Fruit fly (Drosophila melanogaster) whole organism, wandering third instar larva: Measurements from ENCODE around the gene CG9682.

Source experiments
- Abd-B ChIP-seq: fragments of >200 bp; optimal IDR thresholded peaks from 2 replicates; lab custom pipeline; 2017; ENCODE audit warnings: missing biosample characterization, missing genetic modification characterization
- CG32264 ChIP-seq: fragments of 200-800 bp; sonication (Bioruptor generic); optimal IDR thresholded peaks from 2 replicates; lab custom pipeline; 2016; ENCODE audit warnings: missing biosample characterization, missing genetic modification characterization
- CG9705 ChIP-seq: fragments of 200-800 bp; sonication (Bioruptor generic); optimal IDR thresholded peaks from 2 replicates; lab custom pipeline; 2018; ENCODE audit warnings: missing biosample characterization, mild to moderate bottlenecking, missing genetic modification characterization
- CrebA ChIP-seq: fragments of 200-800 bp; sonication (Bioruptor generic); optimal IDR thresholded peaks from 2 replicates; lab custom pipeline; 2016; ENCODE audit warnings: missing biosample characterization, mild to moderate bottlenecking, missing genetic modification characterization, borderline replicate concordance
- Dfd ChIP-seq: fragments of >200 bp; optimal IDR thresholded peaks from 2 replicates; lab custom pipeline; 2017; ENCODE audit warnings: missing biosample characterization, missing genetic modification characterization
- Dif ChIP-seq: fragments of 200-275, 200-300 bp; sonication (Bioruptor generic); optimal IDR thresholded peaks from 2 replicates; lab custom pipeline; 2018; ENCODE audit warnings: missing biosample characterization, missing genetic modification characterization; ENCODE audit not compliant: partially characterized antibody
- GATAd ChIP-seq: sonication (Bioruptor generic); optimal IDR thresholded peaks from 2 replicates; lab custom pipeline; 2016; ENCODE audit warnings: missing biosample characterization, missing genetic modification characterization
- HLH106 ChIP-seq: fragments of 200-800 bp; optimal IDR thresholded peaks from 3 replicates; lab custom pipeline; 2019; ENCODE audit warnings: missing biosample characterization, mild to moderate bottlenecking, missing genetic modification characterization, moderate library complexity
- Hnf4 ChIP-seq: fragments of 200-800 bp; sonication (Bioruptor generic); optimal IDR thresholded peaks from 2 replicates; lab custom pipeline; 2016; ENCODE audit warnings: missing biosample characterization, mild to moderate bottlenecking, missing genetic modification characterization
- Hr78 ChIP-seq: fragments of >200 bp; optimal IDR thresholded peaks from 2 replicates; lab custom pipeline; 2017; ENCODE audit warnings: missing biosample characterization, missing genetic modification characterization
- Hr83 ChIP-seq: fragments of 200-300 bp; sonication (Bioruptor generic); optimal IDR thresholded peaks from 2 replicates; lab custom pipeline; 2016; ENCODE audit warnings: missing biosample characterization, mild to moderate bottlenecking, missing genetic modification characterization, moderate library complexity; ENCODE audit not compliant: poor library complexity, severe bottlenecking
- Jra ChIP-seq: sonication (Bioruptor generic); optimal IDR thresholded peaks from 2 replicates; lab custom pipeline; 2016; ENCODE audit warnings: missing biosample characterization, missing genetic modification characterization
- Mio ChIP-seq: sonication (Bioruptor generic); optimal IDR thresholded peaks from 2 replicates; lab custom pipeline; 2016; ENCODE audit warnings: missing biosample characterization, missing genetic modification characterization
- Myc ChIP-seq: fragments of >200 bp; optimal IDR thresholded peaks from 2 replicates; lab custom pipeline; 2017
- N ChIP-seq: fragments of >200 bp; optimal IDR thresholded peaks from 2 replicates; lab custom pipeline; 2018; ENCODE audit warnings: missing biosample characterization, missing external identifiers, missing genetic modification characterization
- OdsH ChIP-seq: fragments of 200-800 bp; sonication (Bioruptor generic); optimal IDR thresholded peaks from 2 replicates; lab custom pipeline; 2016; ENCODE audit warnings: missing biosample characterization, mild to moderate bottlenecking, missing genetic modification characterization
- Rel ChIP-seq, 2 experiments: fragments of 200-800 bp; sonication (Bioruptor generic) in 1 of 2; optimal IDR thresholded peaks; 2 replicates in 1 of 2; 3 replicates in 1 of 2; lab custom pipeline; 2016 to 2019; ENCODE audit warnings: mild to moderate bottlenecking in 2 of 2, missing biosample characterization in 2 of 2, missing genetic modification characterization in 2 of 2, moderate library complexity in 1 of 2
- Sp1 ChIP-seq: fragments of 200-800 bp; sonication (Bioruptor generic); optimal IDR thresholded peaks from 3 replicates; lab custom pipeline; 2019; ENCODE audit warnings: missing biosample characterization, mild to moderate bottlenecking, missing genetic modification characterization, moderate library complexity
- Vsx2 ChIP-seq: fragments of 200-300, 225-300 bp; sonication (Bioruptor generic); optimal IDR thresholded peaks from 2 replicates; lab custom pipeline; 2018; ENCODE audit warnings: missing biosample characterization, missing genetic modification characterization; ENCODE audit not compliant: partially characterized antibody
- br ChIP-seq: fragments of 200-800 bp; sonication (Bioruptor generic); optimal IDR thresholded peaks from 2 replicates; lab custom pipeline; 2016; ENCODE audit warnings: missing biosample characterization, missing genetic modification characterization
- brk ChIP-seq: fragments of 200-800 bp; sonication (Bioruptor generic); optimal IDR thresholded peaks from 2 replicates; lab custom pipeline; 2016; ENCODE audit warnings: missing biosample characterization, mild to moderate bottlenecking, missing genetic modification characterization
- dl ChIP-seq, 2 experiments: fragments of 175-275, 200-275 bp in 1 of 2; fragments of 200-275 bp in 1 of 2; sonication (Bioruptor generic); optimal IDR thresholded peaks; lab custom pipeline; 2018; ENCODE audit warnings: mild to moderate bottlenecking in 2 of 2, missing biosample characterization in 2 of 2, missing genetic modification characterization in 2 of 2, moderate library complexity in 2 of 2; ENCODE audit not compliant: partially characterized antibody in 2 of 2, insufficient read depth in 1 of 2
- dmrt93B ChIP-seq: fragments of 200-800 bp; sonication (Bioruptor generic); optimal IDR thresholded peaks from 2 replicates; lab custom pipeline; 2018; ENCODE audit warnings: missing biosample characterization, mild to moderate bottlenecking, missing genetic modification characterization
- dsf ChIP-seq: sonication (Bioruptor generic); optimal IDR thresholded peaks from 2 replicates; lab custom pipeline; 2016; ENCODE audit warnings: missing biosample characterization, missing genetic modification characterization, borderline replicate concordance
- ey ChIP-seq: fragments of 200-800 bp; sonication (Bioruptor generic); optimal IDR thresholded peaks from 2 replicates; lab custom pipeline; 2016; ENCODE audit warnings: missing biosample characterization, missing genetic modification characterization
- foxo ChIP-seq, 2 experiments: fragments of 200-800 bp; sonication (Bioruptor generic); optimal IDR thresholded peaks; 2 replicates in 1 of 2; 3 replicates in 1 of 2; lab custom pipeline; 2016 to 2017; ENCODE audit warnings: missing biosample characterization in 2 of 2, missing genetic modification characterization in 2 of 2
- fru ChIP-seq: fragments of 200-800 bp; sonication (Bioruptor generic); optimal IDR thresholded peaks from 3 replicates; lab custom pipeline; 2016; ENCODE audit warnings: missing biosample characterization, mild to moderate bottlenecking, missing genetic modification characterization
- h ChIP-seq: fragments of 200-800 bp; sonication (Bioruptor generic); optimal IDR thresholded peaks from 3 replicates; lab custom pipeline; 2016; ENCODE audit warnings: missing biosample characterization, mild to moderate bottlenecking, missing genetic modification characterization
- jim ChIP-seq: fragments of 175-275, 200-325 bp; sonication (Bioruptor generic); optimal IDR thresholded peaks from 2 replicates; lab custom pipeline; 2016; ENCODE audit warnings: missing biosample characterization, mild to moderate bottlenecking, missing genetic modification characterization
- lola ChIP-seq: fragments of >200 bp; optimal IDR thresholded peaks from 2 replicates; lab custom pipeline; 2017; ENCODE audit warnings: missing biosample characterization, missing genetic modification characterization
- pan ChIP-seq: fragments of >200 bp; optimal IDR thresholded peaks from 2 replicates; lab custom pipeline; 2017
- psq ChIP-seq: fragments of 200-800 bp; sonication (Bioruptor generic); optimal IDR thresholded peaks from 3 replicates; lab custom pipeline; 2017; ENCODE audit warnings: missing biosample characterization, mild to moderate bottlenecking, missing genetic modification characterization, moderate library complexity
- rgr ChIP-seq: fragments of 200-800 bp; sonication (Bioruptor generic); optimal IDR thresholded peaks from 3 replicates; lab custom pipeline; 2016; ENCODE audit warnings: missing biosample characterization, mild to moderate bottlenecking, missing genetic modification characterization
- sage ChIP-seq: fragments of 200-800 bp; sonication (Bioruptor generic); optimal IDR thresholded peaks from 2 replicates; lab custom pipeline; 2016; ENCODE audit warnings: missing biosample characterization, mild to moderate bottlenecking, missing genetic modification characterization
- sv ChIP-seq: fragments of 200-800 bp; sonication (Bioruptor generic); optimal IDR thresholded peaks from 3 replicates; lab custom pipeline; 2016; ENCODE audit warnings: missing biosample characterization, missing genetic modification characterization
- tai ChIP-seq: sonication (Bioruptor generic); optimal IDR thresholded peaks from 2 replicates; lab custom pipeline; 2016; ENCODE audit warnings: missing biosample characterization, missing genetic modification characterization
- usp ChIP-seq: fragments of >200 bp; optimal IDR thresholded peaks from 2 replicates; lab custom pipeline; 2017; ENCODE audit warnings: missing biosample characterization, missing genetic modification characterization
- woc ChIP-seq: sonication (Bioruptor generic); optimal IDR thresholded peaks from 2 replicates; lab custom pipeline; 2016; ENCODE audit warnings: missing biosample characterization, mild to moderate bottlenecking, missing genetic modification characterization

The CG9682 gene

DNA sequence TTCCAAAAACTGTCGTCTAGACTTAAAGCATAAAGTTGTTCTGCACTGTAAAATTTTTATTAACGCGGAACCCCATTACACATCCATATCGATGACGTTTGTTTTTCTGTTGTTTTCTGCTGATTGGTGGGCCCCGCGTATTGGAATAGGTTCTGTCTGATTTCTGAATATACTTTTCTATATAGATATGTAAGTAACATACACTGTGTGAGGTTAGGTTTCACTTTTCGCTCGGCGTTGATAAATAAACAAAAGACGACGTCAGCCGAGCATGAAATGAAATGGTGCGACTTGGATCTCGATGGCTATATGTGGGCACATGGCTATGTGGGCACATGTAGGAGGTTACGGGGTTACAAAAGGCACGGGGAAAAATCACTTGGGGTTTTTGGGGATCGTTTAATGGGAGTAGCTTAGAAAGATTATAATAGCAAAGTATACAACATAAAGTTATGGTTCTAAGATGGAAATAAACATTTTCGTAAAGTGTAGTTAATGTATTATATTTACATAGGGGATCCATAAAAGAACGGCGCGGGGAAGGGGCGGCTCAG is 32.4 kb downstream of the CG9682 start:
- TF ChIP-seq rgr (GFP tag; lab: Kevin White, UChicago) (no peak), Hr83 (GFP tag; lab: Kevin White, UChicago) (no peak), CG9705 (GFP tag; lab: Kevin White, UChicago) (no peak), fru (GFP tag; lab: Kevin White, UChicago) (no peak), N (GFP tag; lab: Kevin White, UChicago) (no peak), Sp1 (GFP tag; lab: Kevin White, UChicago) (no peak)

dm6 chr3R:30283940-30284339 is 33.2 kb downstream of the CG9682 start:
- TF ChIP-seq h (peak; percentile 73), rgr (GFP tag; lab: Kevin White, UChicago) (peak; percentile 55), HLH106 (tag; lab: Kevin White, UChicago) (peak; percentile 25), Hnf4 (GFP tag; lab: Kevin White, UChicago) (peak; percentile 7), ey (GFP tag; lab: Kevin White, UChicago) (peak; percentile 22), Sp1 (GFP tag; lab: Kevin White, UChicago) (peak; percentile 43), Myc (lab: Kevin White, UChicago) (no peak), br (GFP tag; lab: Kevin White, UChicago) (peak; percentile 6), lola (GFP tag; lab: Kevin White, UChicago) (no peak), GATAd (GFP tag; lab: Kevin White, UChicago) (no peak), usp (GFP tag; lab: Kevin White, UChicago) (no peak), dsf (GFP tag; lab: Kevin White, UChicago) (no peak), OdsH (GFP tag; lab: Kevin White, UChicago) (peak; percentile 30), fru (GFP tag; lab: Kevin White, UChicago) (peak; percentile 27), CrebA (GFP tag; lab: Kevin White, UChicago) (no peak), tai (peak; percentile 56)

DNA sequence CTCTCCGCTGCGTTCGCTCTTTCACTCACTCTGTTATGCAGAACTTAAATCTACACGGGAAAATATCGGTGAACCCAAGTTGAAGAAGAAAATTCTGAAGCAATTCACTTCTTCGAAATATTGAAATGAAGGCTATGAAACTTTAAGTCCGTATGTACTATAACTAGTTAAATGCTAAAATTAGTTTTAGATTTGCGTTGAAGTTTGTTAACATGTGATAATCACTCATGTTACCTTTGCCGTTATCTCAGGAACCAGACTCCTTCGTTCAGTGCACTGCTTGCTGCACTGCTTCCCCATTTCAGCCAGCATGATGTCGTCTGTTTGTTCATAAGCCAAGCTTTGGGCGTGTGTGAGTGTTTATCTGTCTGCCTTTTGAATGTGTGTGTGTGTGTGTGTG is 33.8 kb downstream of the CG9682 start:
- TF ChIP-seq tai: no peak
- TF ChIP-seq Hr78 (GFP tag; lab: Kevin White, UChicago): no peak
- peak; percentile 88 for TF ChIP-seq fru (GFP tag; lab: Kevin White, UChicago)
- peak; percentile 72 for TF ChIP-seq Sp1 (GFP tag; lab: Kevin White, UChicago)
- peak; percentile 73 for TF ChIP-seq rgr (GFP tag; lab: Kevin White, UChicago)
- TF ChIP-seq HLH106 (tag; lab: Kevin White, UChicago): peak; percentile 70
- no peak for TF ChIP-seq Dfd (GFP tag; lab: Kevin White, UChicago)
- no peak for TF ChIP-seq Jra (GFP tag; lab: Kevin White, UChicago)
- TF ChIP-seq CG32264: peak; percentile 13
- no peak for TF ChIP-seq Hr83 (GFP tag; lab: Kevin White, UChicago)
- TF ChIP-seq Rel (GFP tag; optimal IDR thresholded peaks at IDR 0.05; lab: Kevin White, UChicago): no peak
- no peak for TF ChIP-seq Rel (tag; optimal IDR thresholded peaks at IDR 0.05; lab: Kevin White, UChicago)
- no peak for TF ChIP-seq dsf (GFP tag; lab: Kevin White, UChicago)
- TF ChIP-seq lola (GFP tag; lab: Kevin White, UChicago): no peak
- no peak for TF ChIP-seq psq
- TF ChIP-seq foxo (GFP tag; optimal IDR thresholded peaks at IDR 0.05; lab: Kevin White, UChicago): peak in 1 of 2 experiments; percentile 77
- no peak for TF ChIP-seq Mio (GFP tag; lab: Kevin White, UChicago)
- TF ChIP-seq Dif (GFP tag; lab: Kevin White, UChicago): no peak
- no peak for TF ChIP-seq usp (GFP tag; lab: Kevin White, UChicago)
- TF ChIP-seq Hnf4 (GFP tag; lab: Kevin White, UChicago): peak; percentile 49
- peak; percentile 76 for TF ChIP-seq br (GFP tag; lab: Kevin White, UChicago)
- no peak for TF ChIP-seq GATAd (GFP tag; lab: Kevin White, UChicago)
- TF ChIP-seq dmrt93B (GFP tag; lab: Kevin White, UChicago): peak; percentile 52
- no peak for TF ChIP-seq sage (GFP tag; lab: Kevin White, UChicago)
- TF ChIP-seq CG9705 (GFP tag; lab: Kevin White, UChicago): peak; percentile 25
- no peak for TF ChIP-seq Vsx2 (GFP tag; lab: Kevin White, UChicago)
- TF ChIP-seq pan: no peak
- peak; percentile 74 for TF ChIP-seq OdsH (GFP tag; lab: Kevin White, UChicago)
- TF ChIP-seq dl (GFP tag; optimal IDR thresholded peaks at IDR 0.05; lab: Kevin White, UChicago; ENCODE audit: insufficient read depth in 1 of 2, partially characterized antibody in 2 of 2): no peak
- TF ChIP-seq CrebA (GFP tag; lab: Kevin White, UChicago): no peak
- no peak for TF ChIP-seq sv (GFP tag; lab: Kevin White, UChicago)
- peak; percentile 86 for TF ChIP-seq h
- TF ChIP-seq Abd-B: no peak
- TF ChIP-seq woc (GFP tag; lab: Kevin White, UChicago): peak; percentile 80
- no peak for TF ChIP-seq Myc (lab: Kevin White, UChicago)
- peak; percentile 9 for TF ChIP-seq N (GFP tag; lab: Kevin White, UChicago)
- peak; percentile 80 for TF ChIP-seq ey (GFP tag; lab: Kevin White, UChicago)
- no peak for TF ChIP-seq jim (GFP tag; lab: Kevin White, UChicago)
- TF ChIP-seq brk (GFP tag; lab: Kevin White, UChicago): peak; percentile 53
- TF ChIP-seq, all 38 proteins: peak for 16
